Fruit fly (Drosophila melanogaster) whole organism: ENCODE results near the gene Wdr82.

Experiments
- CG8478 ChIP-seq: fragments of >200 bp; optimal IDR thresholded peaks from 2 replicates; lab custom pipeline; 2018; ENCODE audit warnings: inconsistent platforms
- Dll ChIP-seq: fragments of >200 bp; optimal IDR thresholded peaks from 2 replicates; lab custom pipeline; 2017
- EcR ChIP-seq, 2 experiments: fragments of >200 bp; optimal IDR thresholded peaks; 2 replicates each; lab custom pipeline; 2017; ENCODE audit warnings: missing biosample characterization in 2 of 2, missing genetic modification characterization in 2 of 2, missing genetic modification reagents in 2 of 2
- pan ChIP-seq: fragments of >200 bp; optimal IDR thresholded peaks from 2 replicates; lab custom pipeline; 2017
- psq ChIP-seq: fragments of >200 bp; optimal IDR thresholded peaks from 2 replicates; lab custom pipeline; 2017
- usp ChIP-seq: fragments of >200 bp; optimal IDR thresholded peaks from 2 replicates; lab custom pipeline; 2017; ENCODE audit warnings: missing biosample characterization, missing genetic modification characterization, mixed read lengths

Gene Wdr82

DNA sequence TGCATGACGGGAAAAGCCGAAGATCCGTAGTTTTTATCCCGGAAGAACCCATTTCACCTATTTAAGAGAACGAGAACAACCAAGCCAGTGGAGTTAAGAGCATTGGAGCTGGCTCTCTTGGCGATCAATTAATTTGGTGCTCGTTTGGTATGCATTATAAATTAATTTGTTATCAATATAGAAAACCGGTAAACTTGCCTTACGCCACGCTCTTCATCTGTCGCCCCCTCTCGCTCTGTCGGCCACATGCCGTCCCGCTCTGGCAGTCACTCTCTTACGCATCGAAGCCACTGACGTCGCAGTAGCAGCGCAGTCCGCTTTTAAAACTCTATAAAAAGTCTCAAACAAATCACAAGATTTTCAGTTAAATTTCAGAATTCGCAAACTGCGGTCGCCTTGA, 28.0 kb upstream of the Wdr82 start, which contains the start of gene CG7778:
CG7778 (plus strand) TSS at position 361 of the 400 bp plus-strand sequence.
- no peak for TF ChIP-seq usp (GFP tag; lab: Kevin White, UChicago)
- no peak for TF ChIP-seq pan
- TF ChIP-seq CG8478 (lab: Kevin White, UChicago): no peak
- no peak for TF ChIP-seq EcR (GFP tag; optimal IDR thresholded peaks at IDR 0.05; lab: Kevin White, UChicago)
- no peak for TF ChIP-seq psq
- TF ChIP-seq Dll: no peak

DNA sequence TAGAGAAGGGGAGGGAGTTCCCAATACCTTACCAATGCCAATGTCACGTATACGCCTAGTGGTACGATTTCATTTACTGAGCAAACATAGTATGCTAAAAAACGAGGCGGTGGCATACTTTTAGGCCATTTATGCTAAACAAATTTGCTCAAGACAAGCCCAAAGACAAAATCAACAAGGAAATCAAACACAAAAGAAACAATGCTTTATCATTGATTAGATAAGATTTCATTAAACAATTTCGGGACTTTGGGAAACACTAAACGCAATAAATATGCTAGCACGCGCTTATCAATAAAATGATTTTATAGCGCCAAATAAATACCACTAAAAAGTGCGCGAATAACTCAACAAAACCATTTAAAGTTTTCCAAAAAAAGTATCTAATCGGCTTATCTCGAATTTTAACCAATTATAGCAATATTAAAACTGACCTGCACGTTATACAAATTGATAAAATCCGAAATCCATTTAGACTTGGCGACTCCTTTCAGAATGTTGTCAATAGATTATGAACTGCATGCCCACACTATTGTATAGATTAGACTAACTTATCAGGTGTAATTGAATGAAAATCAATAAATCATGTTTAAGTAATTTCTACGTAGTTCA, 23.6 kb upstream of the Wdr82 start:
- TF ChIP-seq Dll (no peak), EcR (GFP tag; optimal IDR thresholded peaks at IDR 0.05; lab: Kevin White, UChicago) (no peak), CG8478 (lab: Kevin White, UChicago) (no peak), psq (no peak), pan (no peak), usp (GFP tag; lab: Kevin White, UChicago) (no peak)

DNA sequence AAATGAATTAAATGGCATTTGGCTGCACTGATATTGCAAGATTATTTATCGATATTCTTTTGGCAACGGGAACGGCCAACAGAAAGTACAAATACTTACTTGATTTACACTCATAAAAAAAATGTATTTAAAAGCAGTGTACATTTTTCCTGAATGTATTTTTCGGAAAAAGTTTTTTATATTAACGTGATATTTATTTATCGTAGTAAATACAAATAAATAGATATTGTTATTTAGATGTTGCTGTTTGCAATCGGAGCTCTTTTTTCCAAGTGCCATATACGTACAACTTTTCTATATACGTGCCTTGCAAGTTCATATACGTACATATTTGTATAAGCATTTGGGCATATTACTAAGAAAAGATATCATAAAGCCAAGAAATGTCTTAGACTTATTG, 22.9 kb upstream of the Wdr82 start:
- TF ChIP-seq Dll (no peak), CG8478 (lab: Kevin White, UChicago) (no peak), usp (GFP tag; lab: Kevin White, UChicago) (no peak), psq (no peak), EcR (GFP tag; optimal IDR thresholded peaks at IDR 0.05; lab: Kevin White, UChicago) (no peak), pan (no peak)

- TF ChIP-seq pan (no peak), EcR (GFP tag; optimal IDR thresholded peaks at IDR 0.05; lab: Kevin White, UChicago) (no peak), psq (no peak), Dll (no peak), CG8478 (lab: Kevin White, UChicago) (no peak), usp (GFP tag; lab: Kevin White, UChicago) (no peak)
These were observed 22.4 kb upstream of the Wdr82 start, which contains the start of gene Mur29B for dm6 chr2L:8351864-8352263. Gene Mur29B (plus strand): TSS chr2L:8352187.

- TF ChIP-seq Dll (no peak), psq (no peak), pan (no peak), usp (GFP tag; lab: Kevin White, UChicago) (no peak), CG8478 (lab: Kevin White, UChicago) (no peak), EcR (GFP tag; optimal IDR thresholded peaks at IDR 0.05; lab: Kevin White, UChicago) (no peak)
These were observed 18.8 kb upstream of the Wdr82 start for dm6 chr2L:8355419-8355818.

DNA sequence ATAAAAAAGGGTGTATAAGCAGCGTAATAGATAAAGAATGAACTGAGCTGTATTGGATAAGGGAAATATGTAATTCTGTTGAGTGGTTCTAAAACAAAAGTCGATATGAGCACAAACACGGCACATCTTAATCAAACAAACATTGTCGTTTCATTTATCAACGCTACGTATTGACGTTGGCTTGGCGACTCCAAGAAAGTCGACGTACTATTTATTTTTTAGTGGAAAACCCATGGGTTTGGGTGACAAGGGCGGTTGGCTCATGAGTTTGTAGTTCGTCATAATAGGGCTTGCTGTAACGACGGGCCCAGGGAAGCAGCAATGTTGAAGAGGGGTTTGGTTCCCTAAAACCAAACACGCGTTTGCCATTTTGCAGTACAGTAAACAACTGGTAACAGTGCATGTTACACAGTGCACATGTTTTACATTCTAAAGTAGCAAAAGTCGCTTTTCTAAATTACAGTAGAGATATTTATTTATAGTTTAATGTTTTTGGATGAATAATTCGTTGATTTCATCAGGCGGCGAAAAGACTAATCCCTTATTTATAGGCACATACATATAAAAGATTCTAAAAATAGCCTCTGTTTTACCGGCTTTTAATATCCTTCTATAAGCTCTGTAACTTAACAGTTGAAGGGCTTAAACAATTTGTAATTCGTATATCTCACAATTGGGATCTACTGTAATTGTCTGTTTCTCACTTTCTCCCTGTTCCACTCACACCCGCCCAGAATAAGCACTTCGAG, 12.9 kb upstream of the Wdr82 start:
- no peak for TF ChIP-seq psq
- no peak for TF ChIP-seq CG8478 (lab: Kevin White, UChicago)
- no peak for TF ChIP-seq pan
- TF ChIP-seq Dll: no peak
- no peak for TF ChIP-seq EcR (GFP tag; optimal IDR thresholded peaks at IDR 0.05; lab: Kevin White, UChicago)

DNA sequence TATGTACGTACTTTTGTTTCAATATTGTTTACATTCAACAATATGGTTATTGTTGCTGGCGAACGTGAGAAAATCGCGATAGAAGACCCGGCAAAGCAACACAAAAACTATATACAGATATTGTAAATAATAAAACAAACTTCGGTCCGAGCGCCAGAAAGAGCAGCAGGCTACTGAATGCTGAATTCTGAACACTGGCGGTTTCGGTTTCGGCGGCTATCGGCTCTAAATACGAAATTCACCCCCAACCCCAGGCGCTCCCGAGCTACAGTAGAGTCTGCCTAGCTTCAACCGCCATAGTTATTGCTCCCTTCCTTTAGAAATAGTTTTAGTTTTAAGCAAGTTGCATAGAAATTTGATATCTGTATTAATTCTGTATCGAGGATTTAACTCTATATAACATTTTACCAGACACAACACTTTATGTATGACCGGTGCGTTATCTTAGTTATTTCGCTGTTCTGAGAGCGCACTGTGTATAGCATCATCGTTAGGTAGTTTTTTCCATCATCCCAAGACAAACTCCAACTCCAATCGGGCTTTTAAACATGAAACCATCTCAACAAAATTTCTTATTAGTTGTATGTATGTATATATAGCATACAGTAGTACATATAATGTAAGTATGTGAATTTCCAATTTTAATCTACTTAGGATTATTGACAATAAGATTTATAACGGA, 11.8 kb upstream of the Wdr82 start, which contains the start of gene CG7627:
CG7627 (minus strand) TSS at position 197 of the 682 bp plus-strand sequence.
- no peak for TF ChIP-seq psq
- no peak for TF ChIP-seq CG8478 (lab: Kevin White, UChicago)
- no peak for TF ChIP-seq EcR (GFP tag; optimal IDR thresholded peaks at IDR 0.05; lab: Kevin White, UChicago)
- TF ChIP-seq pan: no peak
- no peak for TF ChIP-seq Dll
- TF ChIP-seq usp (GFP tag; lab: Kevin White, UChicago): no peak

dm6 chr2L:8362955-8363285, 11.3 kb upstream of the Wdr82 start:
- TF ChIP-seq psq (no peak), usp (GFP tag; lab: Kevin White, UChicago) (no peak), CG8478 (lab: Kevin White, UChicago) (no peak), pan (no peak), EcR (GFP tag; optimal IDR thresholded peaks at IDR 0.05; lab: Kevin White, UChicago) (no peak), Dll (no peak)

dm6 chr2L:8364006-8364956, 10.0 kb upstream of the Wdr82 start, which contains the start of the genes RpS13 and CSN8:
Gene RpS13 (minus strand): TSS chr2L:8364662.
Gene CSN8 (plus strand): TSS chr2L:8364855.
- TF ChIP-seq pan (no peak), Dll (no peak), usp (GFP tag; lab: Kevin White, UChicago) (no peak), EcR (GFP tag; optimal IDR thresholded peaks at IDR 0.05; lab: Kevin White, UChicago) (no peak), CG8478 (lab: Kevin White, UChicago) (no peak)

dm6 chr2L:8365701-8366643, 8.3 kb upstream of the Wdr82 start, which contains the start of gene Pp2A-29B:
Gene Pp2A-29B (plus strand): TSS chr2L:8366038.
- TF ChIP-seq pan (no peak), EcR (GFP tag; optimal IDR thresholded peaks at IDR 0.05; lab: Kevin White, UChicago) (no peak), psq (no peak), CG8478 (lab: Kevin White, UChicago) (no peak), usp (GFP tag; lab: Kevin White, UChicago) (no peak), Dll (no peak)
